Fruit fly (Drosophila melanogaster): ENCODE measurements around the gene CG12948.

- TF ChIP-seq Sox14 (GFP tag; optimal IDR thresholded peaks at IDR 0.05) (no peak), Ets96B (tag; optimal IDR thresholded peaks at IDR 0.05) (no peak), CG6808 (GFP tag; optimal IDR thresholded peaks at IDR 0.05) (no peak), lz (GFP tag; optimal IDR thresholded peaks at IDR 0.05) (no peak), pdm3 (GFP tag; optimal IDR thresholded peaks at IDR 0.05) (no peak), CG11294 (GFP tag; IDR thresholded peaks at IDR 0.05) (no peak), Blimp-1 (GFP tag; optimal IDR thresholded peaks at IDR 0.05) (no peak), Smox (GFP tag; optimal IDR thresholded peaks at IDR 0.05) (no peak), Ets21C (GFP tag; optimal IDR thresholded peaks at IDR 0.05) (no peak), Sox102F (GFP tag; optimal IDR thresholded peaks at IDR 0.05) (no peak), CG16779 (tag; optimal IDR thresholded peaks at IDR 0.05) (no peak), OdsH (GFP tag; optimal IDR thresholded peaks at IDR 0.05) (no peak)
Measured at dm6 chr3R:9701148-9701703, 46.3 kb downstream of the CG12948 start.

Data from whole organism, prepupa.